Fruit fly (Drosophila melanogaster) whole organism, pupa: ENCODE measurements around the gene CG32817.
A peak's percentile ranks its signal among the peaks of the same experiment; 100 is the strongest.
"Not testable (repeated sequence)": the region's sequence is repeated elsewhere in the genome, so short reads cannot be mapped to it uniquely, and the experiment has no call there.

Experiments
- CG10348 ChIP-seq: fragments of 200-800 bp; sonication (Bioruptor generic); IDR thresholded peaks from 2 replicates; pipeline ENCODE4 v1.3.6; 2022; ENCODE audit warnings: missing biosample characterization, missing genetic modification characterization
- CG12605 ChIP-seq: fragments of 200-800 bp; sonication (Bioruptor generic); IDR thresholded peaks from 2 replicates; pipeline ENCODE4 v1.3.6; 2022; ENCODE audit warnings: missing biosample characterization, missing genetic modification characterization
- CG13204 ChIP-seq: fragments of 200-800 bp; sonication (Bioruptor generic); optimal IDR thresholded peaks from 2 replicates; lab custom pipeline; 2018; ENCODE audit warnings: missing biosample characterization, mild to moderate bottlenecking, missing genetic modification characterization, moderate library complexity
- CG14655 ChIP-seq: fragments of 200-800 bp; sonication (Bioruptor generic); optimal IDR thresholded peaks from 3 replicates; lab custom pipeline; 2017; ENCODE audit warnings: mild to moderate bottlenecking, missing biosample characterization, missing genetic modification reagents, missing genetic modification characterization
- CG15710 ChIP-seq: fragments of 200-800 bp; sonication (Bioruptor generic); optimal IDR thresholded peaks from 2 replicates; lab custom pipeline; 2018; ENCODE audit warnings: missing biosample characterization, mild to moderate bottlenecking, missing genetic modification characterization, moderate library complexity
- CG17806 ChIP-seq: fragments of 200-800 bp; sonication (Bioruptor generic); optimal IDR thresholded peaks from 2 replicates; lab custom pipeline; 2018; ENCODE audit warnings: missing biosample characterization, mild to moderate bottlenecking, missing genetic modification characterization, moderate library complexity
- CG32121 ChIP-seq: fragments of 200-800 bp; sonication (Bioruptor generic); IDR thresholded peaks from 2 replicates; pipeline ENCODE4 v1.3.6; 2022; ENCODE audit warnings: missing biosample characterization, missing genetic modification characterization
- CG34367 ChIP-seq: fragments of 200-800 bp; sonication (Bioruptor generic); optimal IDR thresholded peaks from 2 replicates; lab custom pipeline; 2018; ENCODE audit warnings: missing biosample characterization, mild to moderate bottlenecking, missing genetic modification characterization
- CG4496 ChIP-seq: fragments of 200-800 bp; sonication (Bioruptor generic); IDR thresholded peaks from 3 replicates; pipeline ENCODE4 v1.3.6; 2022; ENCODE audit warnings: missing biosample characterization, missing genetic modification characterization
- CG8159 ChIP-seq: fragments of 200-800 bp; sonication (Bioruptor generic); optimal IDR thresholded peaks from 3 replicates; lab custom pipeline; 2018; ENCODE audit warnings: missing biosample characterization, mild to moderate bottlenecking, missing genetic modification characterization, moderate library complexity
- CG8301 ChIP-seq: fragments of 200-800 bp; sonication (Bioruptor generic); optimal IDR thresholded peaks from 2 replicates; lab custom pipeline; 2018; ENCODE audit warnings: missing biosample characterization, mild to moderate bottlenecking, missing genetic modification characterization
- CG9948 ChIP-seq: fragments of 200-800 bp; sonication (Bioruptor generic); optimal IDR thresholded peaks from 2 replicates; lab custom pipeline; 2018; ENCODE audit warnings: missing biosample characterization, mild to moderate bottlenecking, missing genetic modification characterization, moderate library complexity
- D1 ChIP-seq: fragments of 200-800 bp; sonication (Bioruptor generic); optimal IDR thresholded peaks from 2 replicates; lab custom pipeline; 2018; ENCODE audit warnings: missing biosample characterization, mild to moderate bottlenecking, missing genetic modification characterization, moderate library complexity
- EcR ChIP-seq: fragments of 200-800 bp; sonication (Bioruptor generic); optimal IDR thresholded peaks from 3 replicates; lab custom pipeline; 2019; ENCODE audit warnings: missing biosample characterization, missing genetic modification characterization, mild to moderate bottlenecking, moderate library complexity, missing genetic modification reagents
- Ets98B ChIP-seq: fragments of 200-800 bp; sonication (Bioruptor generic); IDR thresholded peaks from 2 replicates; pipeline ENCODE4 v1.3.6; 2022; ENCODE audit warnings: missing biosample characterization, missing genetic modification characterization
- Pif1A ChIP-seq: fragments of 200-800 bp; sonication (Bioruptor generic); optimal IDR thresholded peaks from 3 replicates; lab custom pipeline; 2016; ENCODE audit warnings: missing biosample characterization, missing genetic modification characterization
- Pif1B ChIP-seq: fragments of 200-800 bp; sonication (Bioruptor generic); optimal IDR thresholded peaks from 3 replicates; lab custom pipeline; 2016; ENCODE audit warnings: missing biosample characterization, missing genetic modification characterization
- Snoo ChIP-seq: fragments of 200-800 bp; sonication (Bioruptor generic); optimal IDR thresholded peaks from 3 replicates; lab custom pipeline; 2017; ENCODE audit warnings: missing biosample characterization, mild to moderate bottlenecking, missing genetic modification characterization, inconsistent platforms
- fd96Ca ChIP-seq: fragments of 200-800 bp; sonication (Bioruptor generic); IDR thresholded peaks from 3 replicates; pipeline ENCODE4 v1.3.6; 2022; ENCODE audit warnings: missing biosample characterization, missing genetic modification characterization
- gl ChIP-seq: fragments of 200-800 bp; sonication (Bioruptor generic); optimal IDR thresholded peaks from 2 replicates; lab custom pipeline; 2018; ENCODE audit warnings: missing biosample characterization, mild to moderate bottlenecking, missing genetic modification characterization
- rn ChIP-seq: fragments of 200-800 bp; sonication (Bioruptor generic); IDR thresholded peaks from 2 replicates; pipeline ENCODE4 v1.3.6; 2022; ENCODE audit warnings: missing biosample characterization, missing genetic modification characterization

The CG32817 gene

dm6 chrX:469235-469634 is 9.6 kb upstream of the CG32817 start, which contains the start of gene Cyp4g1:
Gene Cyp4g1, minus strand, starts transcription at chrX:469335.
- no peak for TF ChIP-seq CG13204 (GFP tag; lab: Kevin White, UChicago)
- TF ChIP-seq CG8301 (tag; lab: Kevin White, UChicago): no peak

DNA sequence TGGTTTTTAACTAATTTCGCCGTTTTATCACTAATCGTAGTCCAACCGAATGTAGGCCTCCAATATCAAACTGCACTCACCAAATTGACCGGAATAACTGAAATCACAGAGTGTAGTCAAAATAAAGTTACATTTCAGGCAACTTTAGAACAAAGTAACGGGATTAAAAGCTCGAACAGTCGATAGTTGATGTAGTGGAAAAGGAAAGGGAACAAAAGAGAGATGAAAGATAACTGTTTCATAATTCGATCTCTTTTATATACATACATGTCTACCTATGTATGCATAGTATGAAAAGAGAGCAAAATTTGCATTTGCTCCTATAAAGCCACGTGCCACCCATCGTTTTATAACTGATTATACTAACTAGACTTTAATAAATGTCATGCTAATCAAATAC is 8.2 kb upstream of the CG32817 start, which contains the start of gene CG32816:
Gene CG32816, minus strand, starts transcription at position 101 of the 400 bp plus-strand sequence.
- no peak for TF ChIP-seq CG8159 (tag; lab: Kevin White, UChicago)
- no peak for TF ChIP-seq D1
- no peak for TF ChIP-seq CG14655
- no peak for TF ChIP-seq Pif1B (GFP tag; lab: Kevin White, UChicago)

DNA sequence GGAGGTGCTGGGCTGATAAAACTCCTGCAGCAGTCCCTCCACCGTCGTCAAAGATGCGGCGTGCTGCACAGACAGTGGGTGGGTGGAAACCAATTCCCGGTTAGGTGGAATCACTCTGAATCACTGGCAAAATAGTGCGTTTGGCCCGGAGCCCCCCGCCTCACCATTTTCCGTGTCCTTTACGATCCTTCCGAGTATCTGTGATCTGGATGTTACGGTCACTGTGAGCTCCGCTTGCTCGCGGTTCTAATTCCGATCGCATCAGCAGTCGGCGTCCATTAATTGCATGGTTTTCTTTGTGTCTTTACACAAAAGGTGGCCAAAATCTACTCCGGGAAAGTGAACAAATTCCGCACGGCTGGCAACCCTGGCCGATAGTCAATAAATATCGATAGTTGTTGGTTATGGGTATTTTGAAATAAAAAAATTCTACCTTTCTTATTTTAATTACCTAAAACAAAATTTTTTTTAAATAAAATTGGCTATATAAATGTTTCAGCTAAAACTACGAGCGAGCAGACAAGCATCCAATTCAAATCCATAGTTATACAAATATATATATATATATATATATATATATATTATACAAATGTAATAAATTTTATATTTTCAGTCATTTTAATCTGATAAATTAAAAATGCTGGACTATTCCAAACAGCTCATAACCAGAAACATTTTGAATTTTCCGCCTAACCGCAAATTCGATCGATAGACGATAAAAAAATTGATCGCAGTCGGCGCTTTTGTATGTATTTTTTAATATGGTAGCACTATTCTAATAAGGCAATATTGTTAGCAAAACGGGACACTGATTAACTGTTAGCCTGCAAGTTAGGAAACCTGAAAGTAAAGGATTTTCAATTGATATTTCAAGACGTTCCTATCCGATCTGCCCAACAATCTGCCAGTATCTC is 2.4 kb upstream of the CG32817 start, which contains the start of the genes ebo and CG13373:
Gene ebo, minus strand, starts transcription at position 350 of the 914 bp plus-strand sequence.
Gene CG13373, plus strand, starts transcription at position 755 of the 914 bp plus-strand sequence.
- no peak for TF ChIP-seq rn (GFP tag; lab: Robert Waterston, UW)
- TF ChIP-seq CG34367 (tag; lab: Kevin White, UChicago): no peak
- no peak for TF ChIP-seq CG32121
- no peak for TF ChIP-seq gl (tag; lab: Kevin White, UChicago)
- TF ChIP-seq EcR (GFP tag; lab: Kevin White, UChicago): no peak
- TF ChIP-seq Snoo (tag; lab: Kevin White, UChicago): peak; percentile 7
- no peak for TF ChIP-seq CG14655
- TF ChIP-seq Pif1B (GFP tag; lab: Kevin White, UChicago): no peak
- TF ChIP-seq CG4496 (GFP tag; lab: Robert Waterston, UW): 0 out of 3 replicates have a peak, but pooled peaks have one; percentile 43
- peak; percentile 30 for TF ChIP-seq CG9948 (tag; lab: Kevin White, UChicago)
- TF ChIP-seq CG12605 (GFP tag; lab: Robert Waterston, UW): no peak
- TF ChIP-seq Pif1A (GFP tag; lab: Kevin White, UChicago): no peak
- TF ChIP-seq D1: no peak
- no peak for TF ChIP-seq CG13204 (GFP tag; lab: Kevin White, UChicago)
- TF ChIP-seq fd96Ca (GFP tag; lab: Robert Waterston, UW): no peak
- TF ChIP-seq CG8301 (tag; lab: Kevin White, UChicago): no peak
- TF ChIP-seq CG10348 (GFP tag; lab: Robert Waterston, UW): no peak
- peak; percentile 20 for TF ChIP-seq CG17806 (tag; lab: Kevin White, UChicago)
- TF ChIP-seq CG8159 (tag; lab: Kevin White, UChicago): no peak
- peak; percentile 31; the same call in 1 of the 2 replicates for TF ChIP-seq Ets98B (GFP tag; lab: Robert Waterston, UW)
- peak; percentile 2 for TF ChIP-seq CG15710 (tag; lab: Kevin White, UChicago)

DNA sequence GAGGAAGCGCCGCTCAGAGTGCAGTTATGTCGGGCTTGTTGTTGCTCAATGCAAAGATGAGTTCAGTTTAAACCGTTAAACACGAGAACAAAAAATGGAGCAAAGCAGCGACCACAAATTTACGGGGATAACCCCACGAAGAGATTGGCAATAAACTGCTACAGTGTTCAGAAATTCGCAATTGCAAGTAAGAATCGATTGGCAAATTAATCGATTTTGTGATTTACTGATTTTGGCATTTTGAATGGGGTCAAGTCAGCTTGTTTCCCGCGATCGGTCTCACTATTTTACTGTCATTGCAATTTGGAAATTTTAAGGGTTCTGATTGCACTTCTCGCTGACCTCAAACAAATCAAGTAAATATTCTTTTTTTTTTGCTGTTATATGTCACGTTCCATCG is 2.8 kb downstream of the CG32817 start, which contains the start of gene CG3176:
Gene CG3176, plus strand, starts transcription at position 221 of the 400 bp plus-strand sequence.
- TF ChIP-seq CG9948 (tag; lab: Kevin White, UChicago); CG13204 (GFP tag; lab: Kevin White, UChicago); CG10348 (GFP tag; lab: Robert Waterston, UW): not testable (repeated sequence)
- TF ChIP-seq, all 21 proteins: peak for 0; not testable (repeated sequence) for 21

dm6 chrX:487517-487957 is 8.7 kb downstream of the CG32817 start, which contains the start of the genes CG18273 and CG3156:
Gene CG18273, minus strand, starts transcription at chrX:487581.
Gene CG3156, plus strand, starts transcription at chrX:487878.
- TF ChIP-seq rn (GFP tag; lab: Robert Waterston, UW) (no peak), CG15710 (tag; lab: Kevin White, UChicago) (peak; percentile 22), CG10348 (GFP tag; lab: Robert Waterston, UW) (no peak), EcR (GFP tag; lab: Kevin White, UChicago) (no peak), CG12605 (GFP tag; lab: Robert Waterston, UW) (no peak), fd96Ca (GFP tag; lab: Robert Waterston, UW) (0 out of 3 replicates have a peak, but pooled peaks have one; percentile 23), CG9948 (tag; lab: Kevin White, UChicago) (peak; percentile 2)
- TF ChIP-seq, all 21 proteins: peak for 3

DNA sequence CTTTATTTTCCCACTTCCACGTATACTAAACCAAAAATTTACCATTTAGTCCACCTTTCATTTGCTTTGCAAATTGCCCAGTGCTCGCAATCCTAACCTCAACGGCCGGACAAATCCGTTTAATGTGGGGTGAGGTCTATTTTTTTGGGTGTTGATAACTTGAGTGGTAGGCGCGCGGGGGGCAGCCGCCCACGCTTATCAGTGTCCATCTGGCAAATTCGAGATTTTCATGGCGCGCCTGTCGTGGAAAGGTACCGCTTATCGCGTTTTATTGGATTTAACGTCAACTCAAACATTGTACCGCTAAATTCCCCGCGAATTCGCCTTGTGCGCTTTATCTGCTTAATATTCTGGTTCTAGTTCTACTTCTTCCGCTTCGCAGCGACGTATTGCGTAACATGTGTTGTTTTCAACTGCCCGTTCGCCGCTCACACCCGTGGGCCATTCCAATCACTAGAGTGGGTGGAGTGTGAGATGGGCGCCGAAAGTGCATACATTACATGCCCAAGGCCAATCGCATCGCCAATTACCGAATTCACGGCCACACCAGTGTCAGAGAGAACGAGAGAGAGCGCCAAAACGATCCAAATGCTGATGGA is 13.9 kb downstream of the CG32817 start:
- no peak for TF ChIP-seq CG13204 (GFP tag; lab: Kevin White, UChicago)
- TF ChIP-seq CG17806 (tag; lab: Kevin White, UChicago): no peak
- TF ChIP-seq CG32121: no peak
- no peak for TF ChIP-seq Ets98B (GFP tag; lab: Robert Waterston, UW)
- no peak for TF ChIP-seq D1
- TF ChIP-seq EcR (GFP tag; lab: Kevin White, UChicago): no peak
